Fruit fly (Drosophila melanogaster) S2 (cell line): ENCODE results near the gene CG33795.

ENCODE experiments used
- CG8478 ChIP-seq: fragments of >200 bp; optimal IDR thresholded peaks from 2 replicates; lab custom pipeline; 2018
- CTCF ChIP-seq, 2 experiments: fragments of >200 bp; optimal IDR thresholded peaks; 2 replicates each; lab custom pipeline; 2018

DNA sequence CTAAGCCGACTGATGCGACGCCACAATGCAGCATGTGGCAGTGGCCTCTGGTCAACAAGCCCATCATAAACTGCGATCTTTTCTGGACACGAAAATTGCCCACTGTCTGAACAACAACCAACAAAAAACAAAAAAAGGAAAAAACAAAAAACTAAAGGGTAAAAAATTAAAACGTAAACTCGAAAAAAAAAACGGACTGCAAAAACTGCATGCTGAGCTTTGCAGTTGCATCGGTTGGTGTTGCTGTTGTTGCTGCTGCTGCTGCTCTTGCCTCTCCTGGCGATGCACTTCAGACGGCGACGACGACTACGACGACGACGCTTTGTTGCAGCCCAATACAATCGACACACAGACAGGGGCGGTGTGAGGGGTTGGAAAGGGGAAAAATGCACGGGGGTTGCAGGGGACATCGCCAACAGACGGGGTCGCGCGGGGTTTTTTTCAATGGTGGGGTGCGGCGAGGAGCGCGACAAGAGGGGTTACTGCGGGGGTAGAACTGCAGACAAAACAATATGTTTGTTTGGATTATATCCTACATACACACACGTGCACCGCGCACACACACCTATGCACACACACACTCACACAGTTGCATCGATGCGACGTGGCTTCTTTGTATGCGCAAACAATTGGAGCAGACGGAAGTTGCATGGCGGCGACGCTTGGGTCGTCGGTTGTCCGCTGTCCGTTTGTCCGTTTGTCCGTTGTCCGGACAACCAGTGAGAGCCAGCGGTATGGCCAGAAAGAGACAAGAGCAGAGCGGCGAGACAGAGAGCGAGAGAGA is 2.8 kb upstream of the CG33795 start:
- TF ChIP-seq CG8478, result no peak
- no peak for TF ChIP-seq CTCF (optimal IDR thresholded peaks at IDR 0.05; lab: Kevin White, UChicago)
